Fruit fly (Drosophila melanogaster) whole organism, embryonic: ENCODE results near the gene CG3091.

ENCODE experiments used
- Ada2b ChIP-seq: fragments of 200-800 bp; sonication (Bioruptor generic); IDR thresholded peaks from 2 replicates; pipeline ENCODE4 v1.3.6; 2022; ENCODE audit warnings: missing biosample characterization, missing genetic modification characterization
- CG12299 ChIP-seq: fragments of 200-800 bp; sonication (Bioruptor generic); optimal IDR thresholded peaks from 2 replicates; lab custom pipeline; 2018; ENCODE audit warnings: missing biosample characterization, mild to moderate bottlenecking, missing genetic modification characterization
- CG12659 ChIP-seq: fragments of 200-800 bp; sonication (Bioruptor generic); optimal IDR thresholded peaks from 3 replicates; lab custom pipeline; 2017; ENCODE audit warnings: mild to moderate bottlenecking, missing biosample characterization, missing genetic modification reagents, missing genetic modification characterization
- CG12769 ChIP-seq: fragments of 200-800 bp; sonication (Bioruptor generic); optimal IDR thresholded peaks from 2 replicates; lab custom pipeline; 2019; ENCODE audit warnings: missing biosample characterization, mild to moderate bottlenecking, missing genetic modification characterization, moderate library complexity
- CG14441 ChIP-seq: fragments of 200-800 bp; sonication (Bioruptor generic); IDR thresholded peaks from 2 replicates; pipeline ENCODE4 v1.3.6; 2022; ENCODE audit warnings: missing biosample characterization, missing genetic modification characterization
- CG15696 ChIP-seq: fragments of 200-800 bp; sonication (Bioruptor generic); optimal IDR thresholded peaks from 2 replicates; lab custom pipeline; 2019; ENCODE audit warnings: missing biosample characterization, mild to moderate bottlenecking, missing genetic modification characterization, moderate library complexity
- CG17612 ChIP-seq: fragments of 200-800 bp; sonication (Bioruptor generic); IDR thresholded peaks from 2 replicates; pipeline ENCODE4 v1.3.6; 2022; ENCODE audit warnings: missing biosample characterization, missing genetic modification characterization
- CG17802 ChIP-seq: fragments of 200-800 bp; sonication (Bioruptor generic); optimal IDR thresholded peaks from 2 replicates; lab custom pipeline; 2018; ENCODE audit warnings: missing biosample characterization, mild to moderate bottlenecking, missing genetic modification characterization, moderate library complexity
- CG18011 ChIP-seq: fragments of 200-800 bp; sonication (Bioruptor generic); optimal IDR thresholded peaks from 2 replicates; lab custom pipeline; 2017; ENCODE audit warnings: missing biosample characterization, missing genetic modification characterization, mild to moderate bottlenecking, moderate library complexity, missing genotype
- CG1832 ChIP-seq: fragments of 200-800 bp; sonication (Bioruptor generic); optimal IDR thresholded peaks from 2 replicates; lab custom pipeline; 2017; ENCODE audit warnings: missing biosample characterization, mild to moderate bottlenecking, missing genetic modification characterization, inconsistent platforms
- CG30403 ChIP-seq: fragments of 200-800 bp; sonication (Bioruptor generic); optimal IDR thresholded peaks from 3 replicates; lab custom pipeline; 2016; ENCODE audit warnings: missing biosample characterization, missing genetic modification characterization
- CG3065 ChIP-seq: fragments of 200-800 bp; sonication (Bioruptor generic); optimal IDR thresholded peaks from 2 replicates; lab custom pipeline; 2016; ENCODE audit warnings: missing biosample characterization, missing genetic modification characterization
- CG3847 ChIP-seq: fragments of 200-800 bp; sonication (Bioruptor generic); IDR thresholded peaks from 2 replicates; pipeline ENCODE4 v1.3.6; 2022; ENCODE audit warnings: missing biosample characterization, missing genetic modification characterization
- CG6813 ChIP-seq: fragments of 200-800 bp; sonication (Bioruptor generic); optimal IDR thresholded peaks from 2 replicates; lab custom pipeline; 2017; ENCODE audit warnings: missing biosample characterization, missing genetic modification characterization, mild to moderate bottlenecking, moderate library complexity, missing genetic modification reagents
- CG7372 ChIP-seq: fragments of 200-800 bp; sonication (Bioruptor generic); IDR thresholded peaks from 2 replicates; pipeline ENCODE4 v1.3.6; 2022; ENCODE audit warnings: missing biosample characterization, missing genetic modification characterization
- CG7928 ChIP-seq: fragments of 200-800 bp; sonication (Bioruptor generic); optimal IDR thresholded peaks from 2 replicates; lab custom pipeline; 2017; ENCODE audit warnings: missing biosample characterization, mild to moderate bottlenecking, missing genetic modification characterization
- CG7963 ChIP-seq: fragments of 200-800 bp; sonication (Bioruptor generic); IDR thresholded peaks from 3 replicates; pipeline ENCODE4 v1.3.6; 2022; ENCODE audit warnings: missing biosample characterization, missing genetic modification characterization; ENCODE audit not compliant: partially characterized antibody
- CG8478 ChIP-seq: fragments of >200 bp; optimal IDR thresholded peaks from 2 replicates; lab custom pipeline; 2018
- Dad ChIP-seq: fragments of 200-800 bp; sonication (Bioruptor generic); optimal IDR thresholded peaks from 3 replicates; lab custom pipeline; 2016; ENCODE audit warnings: missing biosample characterization, missing genetic modification characterization
- Dp ChIP-seq: fragments of 200-800 bp; sonication (Bioruptor generic); optimal IDR thresholded peaks from 2 replicates; lab custom pipeline; 2018; ENCODE audit warnings: missing biosample characterization, mild to moderate bottlenecking, missing genetic modification characterization, moderate library complexity
- E2f1 ChIP-seq: fragments of 200-800 bp; sonication (Bioruptor generic); IDR thresholded peaks from 2 replicates; pipeline ENCODE4 v1.3.6; 2022; ENCODE audit warnings: missing biosample characterization, missing genetic modification characterization
- Eip74EF ChIP-seq, 2 experiments: fragments of 200-800 bp in 1 of 2; fragments of >200 bp in 1 of 2; sonication (Bioruptor generic) in 1 of 2; optimal IDR thresholded peaks; 2 replicates each; lab custom pipeline; 2017 to 2019; ENCODE audit warnings: missing biosample characterization in 2 of 2, missing genetic modification characterization in 2 of 2, mild to moderate bottlenecking in 1 of 2, moderate library complexity in 1 of 2
- HLH54F ChIP-seq: fragments of 200-800 bp; sonication (Bioruptor generic); optimal IDR thresholded peaks from 3 replicates; lab custom pipeline; 2016; ENCODE audit warnings: missing biosample characterization, missing genetic modification characterization
- Hr78 ChIP-seq, 2 experiments: fragments of 200-800 bp in 1 of 2; fragments of >200 bp in 1 of 2; sonication (Bioruptor generic) in 1 of 2; optimal IDR thresholded peaks; 2 replicates each; lab custom pipeline; 2017 to 2019; ENCODE audit warnings: missing biosample characterization in 2 of 2, missing genetic modification characterization in 2 of 2, mild to moderate bottlenecking in 1 of 2, moderate library complexity in 1 of 2
- Max ChIP-seq: fragments of 200-800 bp; sonication (Bioruptor generic); optimal IDR thresholded peaks from 2 replicates; lab custom pipeline; 2016; ENCODE audit warnings: missing biosample characterization, mild to moderate bottlenecking, missing genetic modification characterization
- NC2β ChIP-seq: fragments of 200-800 bp; sonication (Bioruptor generic); optimal IDR thresholded peaks from 2 replicates; lab custom pipeline; 2016; ENCODE audit warnings: missing biosample characterization, missing genetic modification characterization
- NfI ChIP-seq: fragments of 200-800 bp; sonication (Bioruptor generic); optimal IDR thresholded peaks from 3 replicates; lab custom pipeline; 2018; ENCODE audit warnings: missing biosample characterization, mild to moderate bottlenecking, missing genetic modification characterization, moderate library complexity
- PHDP ChIP-seq: fragments of 200-800 bp; sonication (Bioruptor generic); optimal IDR thresholded peaks from 3 replicates; lab custom pipeline; 2018; ENCODE audit warnings: missing biosample characterization, mild to moderate bottlenecking, missing genetic modification characterization, moderate library complexity
- bigmax ChIP-seq: fragments of 200-800 bp; sonication (Bioruptor generic); optimal IDR thresholded peaks from 2 replicates; lab custom pipeline; 2018; ENCODE audit warnings: missing biosample characterization, mild to moderate bottlenecking, missing genetic modification characterization
- btn ChIP-seq: fragments of 200-800 bp; sonication (Bioruptor generic); optimal IDR thresholded peaks from 2 replicates; lab custom pipeline; 2016; ENCODE audit warnings: missing biosample characterization, missing genetic modification characterization
- cas ChIP-seq: fragments of 200-800 bp; sonication (Bioruptor generic); IDR thresholded peaks from 2 replicates; pipeline ENCODE4 v1.3.6; 2022; ENCODE audit warnings: missing biosample characterization, missing genetic modification characterization
- cato ChIP-seq: fragments of 200-800 bp; sonication (Bioruptor generic); optimal IDR thresholded peaks from 2 replicates; lab custom pipeline; 2016; ENCODE audit warnings: missing biosample characterization, missing genetic modification characterization, borderline replicate concordance
- cg ChIP-seq: fragments of 200-800 bp; sonication (Bioruptor generic); optimal IDR thresholded peaks from 3 replicates; lab custom pipeline; 2019; ENCODE audit warnings: missing biosample characterization, mild to moderate bottlenecking, missing genetic modification characterization, moderate library complexity
- crc ChIP-seq: fragments of 200-800 bp; sonication (Bioruptor generic); optimal IDR thresholded peaks from 2 replicates; lab custom pipeline; 2016; ENCODE audit warnings: missing biosample characterization, missing genetic modification characterization
- cwo ChIP-seq: fragments of 200-800 bp; sonication (Bioruptor generic); optimal IDR thresholded peaks from 3 replicates; lab custom pipeline; 2017; ENCODE audit warnings: missing biosample characterization, missing genetic modification characterization, mild to moderate bottlenecking, moderate library complexity, missing genetic modification reagents
- dimm ChIP-seq: fragments of 200-800 bp; sonication (Bioruptor generic); IDR thresholded peaks from 2 replicates; pipeline ENCODE4 v1.3.6; 2022; ENCODE audit warnings: missing biosample characterization, missing genetic modification characterization
- dmrt99B ChIP-seq: fragments of 200-800 bp; sonication (Bioruptor generic); optimal IDR thresholded peaks from 2 replicates; lab custom pipeline; 2018; ENCODE audit warnings: missing biosample characterization, mild to moderate bottlenecking, missing genetic modification characterization, moderate library complexity
- dysf ChIP-seq: fragments of 200-800 bp; sonication (Bioruptor generic); IDR thresholded peaks from 3 replicates; pipeline ENCODE4 v1.3.6; 2022; ENCODE audit warnings: missing biosample characterization, missing genetic modification characterization
- eve ChIP-seq, 2 experiments: fragments of >200 bp; optimal IDR thresholded peaks; 2 replicates each; lab custom pipeline; 2017; ENCODE audit warnings: missing biosample characterization in 2 of 2, missing genetic modification characterization in 2 of 2
- ewg ChIP-seq: fragments of 200-800 bp; sonication (Bioruptor generic); optimal IDR thresholded peaks from 3 replicates; lab custom pipeline; 2017; ENCODE audit warnings: mild to moderate bottlenecking, missing biosample characterization, missing genetic modification reagents, missing genetic modification characterization
- lov ChIP-seq, 2 experiments: fragments of 200-800 bp in 1 of 2; fragments of >200 bp in 1 of 2; sonication (Bioruptor generic) in 1 of 2; IDR thresholded peaks in 1 of 2; optimal IDR thresholded peaks in 1 of 2; 2 replicates in 1 of 2; 3 replicates in 1 of 2; pipeline versions ENCODE4 v1.3.6 to Lab custom; 2017 to 2022; ENCODE audit warnings: missing biosample characterization in 1 of 2, missing genetic modification characterization in 1 of 2
- pan ChIP-seq, 4 experiments: fragments of >200 bp in 3 of 4; fragments of 200-800 bp in 1 of 4; sonication (Bioruptor generic) in 1 of 4; optimal IDR thresholded peaks in 3 of 4; IDR thresholded peaks in 1 of 4; 2 replicates each; pipeline versions ENCODE4 v1.3.6 to Lab custom; 2017 to 2022; ENCODE audit warnings: missing biosample characterization in 2 of 4, missing genetic modification characterization in 2 of 4, mixed read lengths in 1 of 4
- peb ChIP-seq: fragments of 200-800 bp; sonication (Bioruptor generic); IDR thresholded peaks from 2 replicates; pipeline ENCODE4 v1.3.6; 2022; ENCODE audit warnings: missing biosample characterization, missing genetic modification characterization
- ranshi ChIP-seq: fragments of 200-800 bp; sonication (Bioruptor generic); IDR thresholded peaks from 2 replicates; pipeline ENCODE4 v1.3.6; 2022; ENCODE audit warnings: missing biosample characterization, missing genetic modification characterization
- scrt ChIP-seq: fragments of 200-800 bp; sonication (Bioruptor generic); optimal IDR thresholded peaks from 2 replicates; lab custom pipeline; 2018; ENCODE audit warnings: missing biosample characterization, mild to moderate bottlenecking, missing genetic modification characterization, moderate library complexity
- ssp ChIP-seq: fragments of 200-800 bp; sonication (Bioruptor generic); IDR thresholded peaks from 2 replicates; pipeline ENCODE4 v1.3.6; 2022; ENCODE audit warnings: missing biosample characterization, missing genetic modification characterization
- toy ChIP-seq: fragments of 200-800 bp; sonication (Bioruptor generic); IDR thresholded peaks from 2 replicates; pipeline ENCODE4 v1.3.6; 2022; ENCODE audit warnings: missing biosample characterization, missing genetic modification characterization
- wdn ChIP-seq: fragments of 200-800 bp; sonication (Bioruptor generic); IDR thresholded peaks from 2 replicates; pipeline ENCODE4 v1.3.6; 2022; ENCODE audit warnings: missing biosample characterization, missing genetic modification characterization
- zen ChIP-seq: fragments of 200-800 bp; sonication (Bioruptor generic); optimal IDR thresholded peaks from 3 replicates; lab custom pipeline; 2018; ENCODE audit warnings: missing biosample characterization, mild to moderate bottlenecking, missing genetic modification characterization, moderate library complexity

The CG3091 gene

DNA sequence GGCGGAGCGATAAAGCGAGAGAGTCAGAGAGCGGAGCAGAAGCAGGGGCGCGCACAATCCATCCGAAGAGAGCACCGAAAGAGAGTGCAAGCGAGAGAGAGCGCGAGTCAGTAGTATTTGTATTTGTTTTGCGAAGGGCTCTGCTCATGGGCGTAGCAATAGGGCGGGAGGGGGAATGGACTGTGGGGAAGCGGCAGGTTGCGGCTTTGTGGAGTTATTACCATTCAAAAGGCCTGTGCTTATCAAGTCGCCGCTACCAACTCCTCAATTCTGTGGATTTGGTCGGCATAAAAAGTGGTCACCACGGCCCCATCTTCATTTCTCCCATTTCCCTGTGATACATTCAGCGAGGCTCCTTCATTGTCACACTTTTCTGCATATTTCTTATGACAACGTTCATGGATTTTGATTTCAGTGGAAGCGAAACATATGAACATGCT is 47.1 kb upstream of the CG3091 start (continued):
- TF ChIP-seq pan (optimal IDR thresholded peaks at IDR 0.05; lab: Kevin White, UChicago): no peak
- peak in 1 of 2 experiments; percentile 57 for TF ChIP-seq pan (GFP tag; optimal IDR thresholded peaks at IDR 0.05 in 1 of 2, IDR thresholded peaks at IDR 0.05 in 1 of 2)
- TF ChIP-seq CG12659 (GFP tag; lab: Kevin White, UChicago): no peak
- TF ChIP-seq crc (GFP tag; lab: Kevin White, UChicago): no peak
- TF ChIP-seq Dp (GFP tag; lab: Kevin White, UChicago): no peak
- no peak for TF ChIP-seq wdn (GFP tag; lab: Robert Waterston, UW)
- peak; percentile 1 for TF ChIP-seq CG6813 (GFP tag; lab: Kevin White, UChicago)
- no peak for TF ChIP-seq cg
- peak; percentile 66; the same call in 2 of the 3 replicates for TF ChIP-seq dysf
- no peak for TF ChIP-seq CG30403 (GFP tag; lab: Kevin White, UChicago)
- TF ChIP-seq NfI (GFP tag; lab: Kevin White, UChicago): peak; percentile 4
- TF ChIP-seq btn (GFP tag; lab: Kevin White, UChicago): no peak
- no peak for TF ChIP-seq Max (GFP tag; lab: Kevin White, UChicago)
- no peak for TF ChIP-seq cas
- TF ChIP-seq Eip74EF (GFP tag; optimal IDR thresholded peaks at IDR 0.05; lab: Kevin White, UChicago): no peak
- TF ChIP-seq dimm (GFP tag; lab: Robert Waterston, UW): no peak
- TF ChIP-seq peb (GFP tag; lab: Robert Waterston, UW): no peak
- no peak for TF ChIP-seq ssp (GFP tag; lab: Robert Waterston, UW)
- TF ChIP-seq zen (tag; lab: Kevin White, UChicago): no peak
- TF ChIP-seq CG12769 (tag; lab: Kevin White, UChicago): peak; percentile 80
- TF ChIP-seq CG18011 (GFP tag; lab: Kevin White, UChicago): peak; percentile 34
- TF ChIP-seq CG3847 (GFP tag; lab: Robert Waterston, UW): peak; percentile 29; the same call in 1 of the 2 replicates
- no peak for TF ChIP-seq NC2β (GFP tag; lab: Kevin White, UChicago)
- no peak for TF ChIP-seq Dad (GFP tag; lab: Kevin White, UChicago)
- no peak for TF ChIP-seq HLH54F (GFP tag; lab: Kevin White, UChicago)
- peak; percentile 45 for TF ChIP-seq scrt (GFP tag; lab: Kevin White, UChicago)
- TF ChIP-seq E2f1 (GFP tag; lab: Robert Waterston, UW): peak; percentile 32; the same call in 1 of the 2 replicates
- TF ChIP-seq Hr78 (GFP tag; optimal IDR thresholded peaks at IDR 0.05; lab: Kevin White, UChicago): no peak
- TF ChIP-seq CG7928: peak; percentile 15
- TF ChIP-seq dmrt99B (tag; lab: Kevin White, UChicago): peak; percentile 34
- TF ChIP-seq CG7372 (GFP tag; lab: Robert Waterston, UW): no peak
- no peak for TF ChIP-seq lov (optimal IDR thresholded peaks at IDR 0.05; lab: Kevin White, UChicago)
- no peak for TF ChIP-seq lov (GFP tag; IDR thresholded peaks at IDR 0.05; lab: Robert Waterston, UW)
- TF ChIP-seq bigmax (GFP tag; lab: Kevin White, UChicago): no peak
- no peak for TF ChIP-seq CG17802 (tag; lab: Kevin White, UChicago)
- no peak for TF ChIP-seq CG7963 (GFP tag; lab: Robert Waterston, UW)
- TF ChIP-seq toy (GFP tag; lab: Robert Waterston, UW): no peak
- TF ChIP-seq ewg (GFP tag; lab: Kevin White, UChicago): peak; percentile 19
- peak; percentile 20 for TF ChIP-seq CG15696 (tag; lab: Kevin White, UChicago)
- no peak for TF ChIP-seq eve (GFP tag; optimal IDR thresholded peaks at IDR 0.05; lab: Kevin White, UChicago)
- no peak for TF ChIP-seq CG1832 (GFP tag; lab: Kevin White, UChicago)
- TF ChIP-seq CG14441 (GFP tag; lab: Robert Waterston, UW): peak; percentile 65
- TF ChIP-seq PHDP (tag; lab: Kevin White, UChicago): peak; percentile 31
- no peak for TF ChIP-seq CG8478
- TF ChIP-seq cato: no peak
- peak; percentile 49; the same call in 1 of the 2 replicates for TF ChIP-seq Ada2b (GFP tag; lab: Robert Waterston, UW)
- peak; percentile 24 for TF ChIP-seq CG12299 (tag; lab: Kevin White, UChicago)
- peak; percentile 59 for TF ChIP-seq cwo (GFP tag; lab: Kevin White, UChicago)
- no peak for TF ChIP-seq CG3065 (GFP tag; lab: Kevin White, UChicago)
- TF ChIP-seq CG17612: no peak
- TF ChIP-seq ranshi (GFP tag; lab: Robert Waterston, UW): 0 out of 2 replicates have a peak, but pooled peaks have one; percentile 12
